Fruit fly (Drosophila melanogaster) ovary, adult (tissue): ENCODE data around the gene CG33271.
"Not testable (repeated sequence)": the region's sequence is repeated elsewhere in the genome, so short reads cannot be mapped to it uniquely, and the experiment has no call there.

Experiments
- CG17801 ChIP-seq: fragments of 200-800 bp; optimal IDR thresholded peaks from 2 replicates; lab custom pipeline; 2019; ENCODE audit warnings: missing biosample characterization, mild to moderate bottlenecking, missing genetic modification characterization, moderate library complexity; ENCODE audit not compliant: partially characterized antibody

The CG33271 gene

dm6 chr3L:11591803-11592202 lies 14.5 kb upstream of the CG33271 start:
- no peak for TF ChIP-seq CG17801 (GFP tag; lab: Kevin White, UChicago)

dm6 chr3L:11591131-11591530 lies 13.8 kb upstream of the CG33271 start, which contains the start of gene CG33268:
TSS of gene CG33268 (minus strand) at chr3L:11591231.
- TF ChIP-seq CG17801 (GFP tag; lab: Kevin White, UChicago): no peak

DNA sequence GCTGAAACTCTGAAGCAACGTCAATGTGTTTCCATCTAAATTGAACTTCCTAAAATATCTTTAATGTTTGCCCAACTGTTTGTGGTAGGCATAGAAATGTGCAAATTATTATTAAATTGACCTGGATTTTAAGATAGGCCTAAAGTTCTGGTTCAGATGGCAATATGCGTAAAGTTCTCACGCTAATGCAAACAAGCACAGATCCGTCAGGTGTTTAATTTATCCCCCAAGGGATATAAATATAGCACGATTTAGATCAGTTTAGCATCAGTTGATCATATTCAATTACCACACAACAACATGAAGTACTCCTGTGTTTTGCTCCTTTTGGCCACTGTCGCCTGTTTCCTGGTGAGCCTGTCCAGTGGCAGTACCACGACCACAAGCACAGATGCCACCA lies 12.1 kb upstream of the CG33271 start, which contains the start of gene CG7377:
TSS of gene CG7377 (plus strand) at position 301 of the 400 bp plus-strand sequence.
- not testable (repeated sequence) for TF ChIP-seq CG17801 (GFP tag; lab: Kevin White, UChicago)

DNA sequence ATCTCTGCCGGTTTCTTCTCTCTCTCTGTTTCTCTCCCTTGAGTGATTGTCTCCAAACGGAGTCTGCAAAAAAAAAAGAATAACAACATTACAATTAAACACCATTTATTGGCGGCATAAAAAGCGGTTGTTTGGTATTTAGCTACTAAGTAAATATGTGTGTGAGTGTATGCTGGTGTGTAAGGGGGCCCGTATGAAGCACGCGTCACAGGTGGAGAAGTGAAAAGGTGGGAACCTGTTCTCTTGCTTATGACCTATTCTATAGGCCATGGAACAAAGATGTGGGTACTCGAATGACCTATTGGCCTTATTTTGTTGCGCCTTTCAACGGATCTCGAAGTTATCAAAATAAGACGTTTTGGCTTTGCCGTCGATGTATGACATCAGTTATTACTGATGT lies 11.3 kb upstream of the CG33271 start:
- no peak for TF ChIP-seq CG17801 (GFP tag; lab: Kevin White, UChicago)

dm6 chr3L:11587720-11588580 lies 10.7 kb upstream of the CG33271 start, which contains the start of gene rt:
TSS of gene rt (minus strand) at chr3L:11587770.
- peak; percentile 27 for TF ChIP-seq CG17801 (GFP tag; lab: Kevin White, UChicago)

DNA sequence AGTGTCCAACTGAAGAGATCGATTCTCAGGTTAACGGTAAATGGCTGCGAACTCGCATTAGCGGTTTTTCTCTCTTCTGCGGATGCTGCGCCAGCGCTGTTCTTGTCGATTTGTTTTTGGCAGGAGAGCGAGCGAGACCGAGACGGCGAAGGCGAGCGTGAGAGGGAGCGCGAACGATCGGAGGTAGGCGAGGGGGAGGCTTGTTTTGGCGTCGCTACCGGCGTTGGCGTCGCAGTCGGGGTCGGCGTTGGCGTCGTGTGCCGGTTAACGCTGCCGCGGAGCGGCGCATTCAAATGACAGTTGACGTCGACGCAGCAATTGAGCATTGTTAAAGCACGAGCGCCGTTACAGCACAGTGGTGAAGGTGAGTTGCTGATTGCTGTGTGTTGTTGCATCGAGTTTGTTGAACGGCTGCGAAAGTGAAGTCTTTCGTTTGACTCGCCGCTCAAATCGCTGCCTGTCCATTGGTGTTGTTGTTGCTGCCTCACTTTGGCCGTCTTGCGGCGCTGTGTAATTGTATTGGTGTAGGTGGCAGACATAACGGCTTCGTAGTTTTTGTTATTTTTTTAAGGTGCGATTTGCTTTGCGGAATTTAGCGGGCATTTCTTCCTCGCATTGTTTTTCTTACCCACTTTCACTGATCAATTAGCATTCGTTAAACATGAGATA lies 9.6 kb upstream of the CG33271 start:
- TF ChIP-seq CG17801 (GFP tag; lab: Kevin White, UChicago): no peak

dm6 chr3L:11583964-11584363 lies 6.7 kb upstream of the CG33271 start, which contains the start of gene CG32086:
TSS of gene CG32086 (minus strand) at chr3L:11584064.
- no peak for TF ChIP-seq CG17801 (GFP tag; lab: Kevin White, UChicago)

dm6 chr3L:11582097-11582496 lies 4.8 kb upstream of the CG33271 start, which contains the start of gene CG33269:
TSS of gene CG33269 (minus strand) at chr3L:11582197.
- TF ChIP-seq CG17801 (GFP tag; lab: Kevin White, UChicago): no peak

DNA sequence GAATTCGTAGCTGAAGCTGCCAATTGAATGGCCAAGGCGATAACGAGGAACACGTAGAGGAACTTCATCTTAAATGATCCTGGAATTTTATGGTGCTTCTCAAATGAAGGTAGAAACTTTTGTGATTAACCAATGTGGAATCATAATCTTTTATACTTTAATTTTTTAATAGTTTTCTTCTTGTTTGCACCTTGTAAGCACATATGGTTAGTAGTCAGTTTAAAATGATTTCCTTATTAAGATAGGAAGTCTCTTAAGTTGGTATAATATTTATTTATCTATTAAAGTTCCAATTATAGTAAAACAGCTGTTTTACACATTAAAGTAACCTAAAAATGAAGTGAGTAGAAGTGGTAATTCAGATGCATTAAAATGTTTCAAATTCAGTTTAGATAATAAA lies 3.6 kb upstream of the CG33271 start, which contains the start of gene CG43391:
TSS of gene CG43391 (minus strand) at position 101 of the 400 bp plus-strand sequence.
- TF ChIP-seq CG17801 (GFP tag; lab: Kevin White, UChicago): no peak

DNA sequence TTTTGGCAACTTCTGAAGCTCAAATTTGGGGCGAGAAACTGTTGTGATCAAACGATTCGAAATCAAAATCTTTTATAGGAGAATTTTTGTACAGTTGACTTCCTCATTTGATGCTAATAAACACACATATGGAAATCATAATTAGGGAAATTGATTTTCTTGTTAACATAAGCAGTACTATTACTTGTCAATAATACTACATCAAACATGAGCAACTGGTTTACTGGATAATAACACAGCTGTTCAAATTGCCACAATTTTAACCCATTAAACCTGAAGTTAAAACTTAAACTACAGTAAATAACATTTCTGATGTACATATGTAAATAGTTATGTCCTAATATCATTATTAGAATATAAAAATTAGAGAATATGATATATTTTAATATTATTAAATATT lies 2.6 kb upstream of the CG33271 start, which contains the start of gene CG43390:
TSS of gene CG43390 (minus strand) at position 32 of the 400 bp plus-strand sequence.
- TF ChIP-seq CG17801 (GFP tag; lab: Kevin White, UChicago): no peak

DNA sequence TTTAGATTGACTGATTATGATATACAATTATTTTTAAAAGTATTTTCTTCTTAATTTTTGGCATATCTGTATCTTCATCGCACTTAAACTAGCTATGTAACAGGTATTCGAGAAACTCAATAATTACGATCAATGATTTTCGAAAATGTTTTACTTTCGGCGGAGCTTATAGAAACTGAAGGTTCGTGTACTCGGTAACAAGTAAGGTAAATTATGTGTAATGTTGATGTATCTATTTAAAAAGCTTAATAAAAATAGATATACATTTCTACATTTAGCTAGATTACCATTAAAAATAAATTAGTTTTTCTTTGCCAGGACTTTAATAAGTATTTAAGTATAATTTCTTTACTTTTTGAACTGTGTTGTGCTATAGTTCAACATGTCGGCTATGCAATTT lies 1.6 kb upstream of the CG33271 start:
- no peak for TF ChIP-seq CG17801 (GFP tag; lab: Kevin White, UChicago)

DNA sequence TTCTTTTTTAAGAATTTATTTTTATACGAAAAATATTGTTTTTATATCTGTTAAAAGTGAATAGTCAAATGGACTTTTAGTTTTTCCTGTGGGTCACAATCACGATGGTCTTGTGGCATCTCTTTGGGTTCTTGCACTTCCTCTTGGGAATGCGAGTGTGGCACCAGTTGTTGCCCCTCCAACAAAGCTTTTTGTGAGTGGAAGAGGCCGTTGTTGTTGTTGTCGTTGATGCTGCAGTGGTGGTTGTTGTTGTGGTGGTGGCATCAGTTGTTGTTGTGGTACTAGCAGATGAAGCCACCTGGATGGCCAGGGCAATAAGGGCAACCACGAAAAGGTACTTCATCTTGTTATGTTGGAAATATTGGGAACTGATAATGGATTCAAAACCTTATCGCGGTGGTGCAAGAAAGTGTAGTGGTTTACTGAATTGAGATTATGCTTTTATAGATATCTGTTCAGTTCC lies 947 bp upstream of the CG33271 start, which contains the start of gene CG33270:
TSS of gene CG33270 (minus strand) at position 413 of the 463 bp plus-strand sequence.
- no peak for TF ChIP-seq CG17801 (GFP tag; lab: Kevin White, UChicago)

dm6 chr3L:11576944-11577343 lies 351 bp downstream of the CG33271 start, which contains the start of gene CG33489:
TSS of gene CG33489 (minus strand) at chr3L:11577044.
- TF ChIP-seq CG17801 (GFP tag; lab: Kevin White, UChicago): not testable (repeated sequence)

- TF ChIP-seq CG17801 (GFP tag; lab: Kevin White, UChicago): no peak
Measured at dm6 chr3L:11574563-11574962, 2.7 kb downstream of the CG33271 start, which contains the start of gene CG33490. TSS of gene CG33490 (minus strand) at chr3L:11574663.
